Fruit fly (Drosophila melanogaster) whole organism, prepupa: ENCODE results near the gene CG32037.

Experiments
- CG3919 ChIP-seq: fragments of 200-800 bp; sonication (Bioruptor generic); optimal IDR thresholded peaks from 3 replicates; lab custom pipeline; 2016; ENCODE audit warnings: missing biosample characterization, missing genetic modification characterization
- CG6854 ChIP-seq: fragments of 200-800 bp; sonication (Bioruptor generic); optimal IDR thresholded peaks from 2 replicates; lab custom pipeline; 2017; ENCODE audit warnings: missing biosample characterization, mild to moderate bottlenecking, missing genetic modification characterization
- Gug ChIP-seq: fragments of 200-800 bp; sonication (Bioruptor generic); IDR thresholded peaks from 2 replicates; pipeline ENCODE4 v1.3.6; 2022; ENCODE audit warnings: missing biosample characterization, missing genetic modification characterization
- Hr4 ChIP-seq: fragments of 200-800 bp; sonication (Bioruptor generic); optimal IDR thresholded peaks from 3 replicates; lab custom pipeline; 2016; ENCODE audit warnings: missing biosample characterization, missing genetic modification characterization
- spab ChIP-seq: fragments of 200-800 bp; sonication (Bioruptor generic); optimal IDR thresholded peaks from 2 replicates; lab custom pipeline; 2017; ENCODE audit warnings: missing biosample characterization, mild to moderate bottlenecking, missing genetic modification characterization, missing genetic modification reagents

- TF ChIP-seq Gug (GFP tag; lab: Robert Waterston, UW) (no peak), CG3919 (GFP tag; lab: Kevin White, UChicago) (no peak), spab (GFP tag; lab: Kevin White, UChicago) (no peak), CG6854 (no peak), Hr4 (GFP tag; lab: Kevin White, UChicago) (no peak)
Measured at dm6 chr3L:9461670-9462246, 30.3 kb downstream of the CG32037 start.
